Worm (Caenorhabditis elegans) whole organism, L3 larva: ENCODE results near the gene nhr-98.

ENCODE experiments used
- R02D3.7 ChIP-seq: fragments of 150-350 bp; optimal IDR thresholded peaks from 2 replicates; lab custom pipeline; 2014; ENCODE audit warnings: missing biosample characterization, missing genetic modification characterization
- ZK546.5 ChIP-seq: sonication (generic microtip); optimal IDR thresholded peaks from 2 replicates; lab custom pipeline; 2017; ENCODE audit warnings: missing biosample characterization, missing genetic modification characterization
- ceh-16 ChIP-seq: sonication (generic microtip); optimal IDR thresholded peaks from 2 replicates; lab custom pipeline; 2017; ENCODE audit warnings: missing biosample characterization, missing genetic modification characterization
- ceh-28 ChIP-seq: fragments of 150-350 bp; optimal IDR thresholded peaks from 2 replicates; lab custom pipeline; 2014; ENCODE audit warnings: missing biosample characterization, missing genetic modification reagents, missing genetic modification characterization
- ceh-82 ChIP-seq: fragments of 150-350 bp; optimal IDR thresholded peaks from 2 replicates; lab custom pipeline; 2014; ENCODE audit warnings: missing biosample characterization, missing genetic modification characterization
- ceh-9 ChIP-seq: sonication (generic microtip); optimal IDR thresholded peaks from 2 replicates; lab custom pipeline; 2018; ENCODE audit warnings: missing biosample characterization, missing genetic modification characterization
- egl-27 ChIP-seq: sonication (generic microtip); optimal IDR thresholded peaks from 4 replicates; lab custom pipeline; 2017; ENCODE audit warnings: missing biosample characterization, missing genetic modification reagents, missing genetic modification characterization
- egl-5 ChIP-seq: fragments of 150-350 bp; optimal IDR thresholded peaks from 2 replicates; lab custom pipeline; 2017; ENCODE audit warnings: missing biosample characterization, missing genetic modification reagents, missing genetic modification characterization, inconsistent platforms
- elt-1 ChIP-seq: fragments of 150-350 bp; optimal IDR thresholded peaks from 2 replicates; lab custom pipeline; 2014; ENCODE audit warnings: missing biosample characterization, missing genetic modification characterization
- elt-2 ChIP-seq: sonication (generic microtip); optimal IDR thresholded peaks from 2 replicates; lab custom pipeline; 2016; ENCODE audit warnings: missing genetic modification reagents, mild to moderate bottlenecking, missing genetic modification characterization, missing compliant biosample characterization
- elt-3 ChIP-seq, 3 experiments: fragments of 150-350 bp in 1 of 3; sonication (generic microtip) in 2 of 3; optimal IDR thresholded peaks; 2 replicates in 2 of 3; 4 replicates in 1 of 3; lab custom pipeline; 2014 to 2017; ENCODE audit warnings: missing biosample characterization in 3 of 3, missing genetic modification characterization in 3 of 3
- fkh-10 ChIP-seq: sonication (generic microtip); optimal IDR thresholded peaks from 2 replicates; lab custom pipeline; 2017; ENCODE audit warnings: missing biosample characterization, missing genetic modification reagents, missing genetic modification characterization
- fkh-2 ChIP-seq: fragments of 150-350 bp; optimal IDR thresholded peaks from 2 replicates; lab custom pipeline; 2014; ENCODE audit warnings: missing biosample characterization, missing genetic modification reagents, missing genetic modification characterization
- fos-1 ChIP-seq: fragments of 150-350 bp; optimal IDR thresholded peaks from 2 replicates; lab custom pipeline; 2014; ENCODE audit warnings: missing biosample characterization, missing genetic modification characterization
- jun-1 ChIP-seq: fragments of 150-350 bp; optimal IDR thresholded peaks from 2 replicates; lab custom pipeline; 2014; ENCODE audit warnings: missing biosample characterization, missing genetic modification reagents, missing genetic modification characterization
- lsy-12 ChIP-seq: sonication (generic microtip); optimal IDR thresholded peaks from 2 replicates; lab custom pipeline; 2016; ENCODE audit warnings: mild to moderate bottlenecking, missing genetic modification characterization, missing compliant biosample characterization
- mdl-1 ChIP-seq: fragments of 150-350 bp; optimal IDR thresholded peaks from 2 replicates; lab custom pipeline; 2014; ENCODE audit warnings: missing biosample characterization, missing genetic modification characterization
- nhr-12 ChIP-seq: fragments of 150-350 bp; optimal IDR thresholded peaks from 2 replicates; lab custom pipeline; 2014; ENCODE audit warnings: missing biosample characterization, missing genetic modification characterization
- nhr-23 ChIP-seq: fragments of 150-350 bp; optimal IDR thresholded peaks from 2 replicates; lab custom pipeline; 2014; ENCODE audit warnings: missing biosample characterization, missing genetic modification reagents, missing genetic modification characterization
- nhr-237 ChIP-seq: fragments of 150-350 bp; optimal IDR thresholded peaks from 2 replicates; lab custom pipeline; 2014; ENCODE audit warnings: missing biosample characterization, missing genetic modification characterization
- nhr-28 ChIP-seq: fragments of 150-350 bp; optimal IDR thresholded peaks from 2 replicates; lab custom pipeline; 2014; ENCODE audit warnings: missing biosample characterization, missing genetic modification characterization
- nhr-43 ChIP-seq: sonication (generic microtip); optimal IDR thresholded peaks from 2 replicates; lab custom pipeline; 2016; ENCODE audit warnings: mild to moderate bottlenecking, missing genetic modification characterization, missing compliant biosample characterization; ENCODE audit not compliant: poor library complexity, severe bottlenecking
- nhr-67 ChIP-seq: fragments of 150-350 bp; optimal IDR thresholded peaks from 2 replicates; lab custom pipeline; 2014; ENCODE audit warnings: missing biosample characterization, missing genetic modification characterization
- nhr-77 ChIP-seq: fragments of 150-350 bp; optimal IDR thresholded peaks from 2 replicates; lab custom pipeline; 2014; ENCODE audit warnings: missing biosample characterization, missing genetic modification characterization
- pha-4 ChIP-seq: fragments of 150-350 bp; optimal IDR thresholded peaks from 2 replicates; lab custom pipeline; 2014; ENCODE audit warnings: missing biosample characterization, missing genetic modification reagents, missing genetic modification characterization
- pqm-1 ChIP-seq: fragments of 150-350 bp; optimal IDR thresholded peaks from 2 replicates; lab custom pipeline; 2017; ENCODE audit warnings: missing biosample characterization, missing genetic modification characterization, inconsistent platforms
- sea-2 ChIP-seq: fragments of 150-350 bp; sonication (generic microtip); optimal IDR thresholded peaks from 4 replicates; lab custom pipeline; 2014; ENCODE audit warnings: missing biosample characterization, missing genetic modification reagents, missing genetic modification characterization
- skn-1 ChIP-seq: fragments of 150-350 bp; optimal IDR thresholded peaks from 2 replicates; lab custom pipeline; 2014; ENCODE audit warnings: missing biosample characterization, missing genetic modification characterization
- snpc-4 ChIP-seq: fragments of 150-350 bp; optimal IDR thresholded peaks from 2 replicates; lab custom pipeline; 2014; ENCODE audit warnings: missing biosample characterization, missing genetic modification characterization
- unc-62 ChIP-seq: fragments of 150-350 bp; sonication (generic microtip); optimal IDR thresholded peaks from 4 replicates; lab custom pipeline; 2014; ENCODE audit warnings: missing biosample characterization, missing genetic modification reagents, missing genetic modification characterization

nhr-98 gene

DNA sequence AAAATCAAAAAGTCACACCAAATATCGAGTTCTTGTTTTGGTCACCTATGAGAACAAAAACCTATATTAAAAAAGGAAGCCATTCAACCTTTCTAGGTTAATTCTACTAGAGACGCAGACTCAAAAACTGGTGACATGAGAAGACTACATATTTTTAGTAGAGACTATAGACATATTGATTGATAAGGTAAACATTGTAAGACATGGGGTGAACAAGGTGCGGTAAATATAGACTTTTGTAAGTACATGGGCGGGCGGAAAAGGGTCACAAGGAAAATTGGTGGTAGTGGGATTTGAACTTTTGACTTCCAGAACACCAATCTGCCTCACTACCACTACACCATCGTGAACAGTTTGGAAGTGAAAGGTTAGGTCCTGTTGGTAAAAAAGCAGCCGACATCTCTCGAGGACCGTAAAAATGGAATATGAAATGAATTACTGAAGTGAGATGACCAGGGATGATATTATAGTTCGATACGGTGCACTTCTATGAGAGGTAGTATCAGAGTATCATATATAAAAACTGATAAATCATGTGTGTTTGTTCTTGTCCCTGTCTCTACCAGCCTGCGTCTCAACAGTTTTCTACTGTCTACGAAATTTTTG is 30.7 kb downstream of the nhr-98 start, which contains the start of gene nhr-212:
Gene nhr-212, plus strand, starts transcription at position 573 of the 606 bp plus-strand sequence.
- TF ChIP-seq pqm-1 (tag; lab: Kevin White, UChicago) (peak; percentile 50), pha-4 (peak; percentile 83), ceh-28 (peak; percentile 57), nhr-28 (tag; lab: Kevin White, UChicago) (no peak), ceh-16 (tag; lab: Kevin White, UChicago) (no peak), nhr-23 (tag; lab: Kevin White, UChicago) (peak; percentile 27), elt-2 (tag; lab: Kevin White, UChicago) (peak; percentile 40)

DNA sequence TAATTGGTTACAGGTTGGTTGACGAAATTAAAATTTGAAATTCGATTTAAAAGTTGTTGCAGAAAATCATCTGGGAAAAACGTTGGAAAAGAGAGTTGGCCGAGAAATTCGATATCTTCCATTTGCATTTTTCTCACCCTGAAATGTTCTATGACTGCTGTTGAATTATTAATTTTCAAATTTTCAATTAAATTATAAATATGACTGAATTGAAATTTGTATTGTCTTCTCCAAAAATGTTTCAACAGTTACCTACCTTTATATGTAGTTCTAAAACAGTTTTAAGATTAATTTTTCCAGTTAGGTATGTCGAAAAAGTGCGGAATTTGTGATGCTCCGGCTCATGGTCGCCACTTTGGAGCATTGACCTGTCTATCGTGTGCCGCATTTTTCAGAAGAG is 33.0 kb downstream of the nhr-98 start, which contains the start of gene nhr-211:
Gene nhr-211, plus strand, starts transcription at position 301 of the 400 bp plus-strand sequence.
- TF ChIP-seq ZK546.5 (tag; lab: Kevin White, UChicago) (no peak), unc-62 (GFP tag; lab: Kevin White, UChicago) (no peak), fos-1 (no peak), nhr-67 (no peak), mdl-1 (tag; lab: Kevin White, UChicago) (no peak), R02D3.7 (tag; lab: Kevin White, UChicago) (no peak), fkh-10 (GFP tag; lab: Kevin White, UChicago) (no peak), ceh-16 (tag; lab: Kevin White, UChicago) (no peak), pha-4 (no peak), nhr-237 (tag; lab: Kevin White, UChicago) (no peak), elt-1 (no peak)

ce11 chrV:487980-488379 is 34.3 kb downstream of the nhr-98 start:
- TF ChIP-seq egl-5 (tag; lab: Kevin White, UChicago) (no peak), elt-3 (tag; optimal IDR thresholded peaks at IDR 0.05; lab: Kevin White, UChicago) (no peak), ZK546.5 (tag; lab: Kevin White, UChicago) (no peak), nhr-12 (tag; lab: Kevin White, UChicago) (no peak), nhr-43 (tag; lab: Kevin White, UChicago) (no peak), fkh-10 (GFP tag; lab: Kevin White, UChicago) (no peak), ceh-9 (tag; lab: Kevin White, UChicago) (no peak), skn-1 (tag; lab: Kevin White, UChicago) (no peak), fos-1 (no peak), jun-1 (tag; lab: Kevin White, UChicago) (no peak)

DNA sequence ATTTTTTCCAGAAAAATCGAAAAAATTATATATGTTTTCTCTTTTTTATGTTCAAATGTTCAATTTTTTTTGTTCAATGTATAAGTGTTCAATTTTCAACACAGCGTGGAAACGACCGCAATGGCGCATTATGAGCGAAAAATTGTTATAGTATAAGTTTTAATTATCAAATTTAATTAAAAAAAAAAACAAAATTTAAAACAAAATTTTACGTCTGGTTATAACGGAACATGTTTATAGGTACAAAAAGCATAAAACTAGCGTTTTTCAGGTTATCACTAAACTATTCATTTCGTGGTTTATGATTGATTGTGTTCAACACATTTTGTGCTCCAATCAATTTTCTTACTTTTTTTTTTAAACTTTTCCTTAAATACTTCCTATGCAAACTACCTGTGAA is 35.7 kb downstream of the nhr-98 start, which contains the start of gene nhr-106:
Gene nhr-106, plus strand, starts transcription at position 301 of the 400 bp plus-strand sequence.
- TF ChIP-seq pqm-1 (tag; lab: Kevin White, UChicago) (peak; percentile 6), unc-62 (GFP tag; lab: Kevin White, UChicago) (no peak), pha-4 (no peak), elt-2 (tag; lab: Kevin White, UChicago) (peak; percentile 39)

ce11 chrV:491432-491831 is 37.8 kb downstream of the nhr-98 start, which contains the start of gene str-196:
Gene str-196, plus strand, starts transcription at chrV:491732.
- TF ChIP-seq nhr-28 (tag; lab: Kevin White, UChicago) = no peak
- TF ChIP-seq ceh-82 (tag; lab: Kevin White, UChicago) = no peak
- no peak for TF ChIP-seq snpc-4
- no peak for TF ChIP-seq nhr-77 (tag; lab: Kevin White, UChicago)
- no peak for TF ChIP-seq nhr-43 (tag; lab: Kevin White, UChicago)
- no peak for TF ChIP-seq egl-27 (tag; lab: Kevin White, UChicago)
- TF ChIP-seq ceh-9 (tag; lab: Kevin White, UChicago) = no peak
- no peak for TF ChIP-seq fos-1
- no peak for TF ChIP-seq sea-2 (GFP tag; lab: Kevin White, UChicago)
- TF ChIP-seq fkh-2 (tag; lab: Kevin White, UChicago) = no peak
- TF ChIP-seq lsy-12 (tag; lab: Kevin White, UChicago) = no peak

- no peak for TF ChIP-seq nhr-43 (tag; lab: Kevin White, UChicago)
- TF ChIP-seq pha-4 = peak; percentile 47
- peak; percentile 30 for TF ChIP-seq pqm-1 (tag; lab: Kevin White, UChicago)
- peak; percentile 40 for TF ChIP-seq jun-1 (tag; lab: Kevin White, UChicago)
- peak; percentile 66 for TF ChIP-seq ceh-28
- TF ChIP-seq nhr-23 (tag; lab: Kevin White, UChicago) = peak; percentile 30
- peak in 2 of 3 experiments; percentile 33 to 43 for TF ChIP-seq elt-3 (tag; optimal IDR thresholded peaks at IDR 0.05; lab: Kevin White, UChicago)
- TF ChIP-seq elt-2 (tag; lab: Kevin White, UChicago) = peak; percentile 70
- TF ChIP-seq fkh-10 (GFP tag; lab: Kevin White, UChicago) = no peak
Observed at ce11 chrV:494284-494683, 40.6 kb downstream of the nhr-98 start, which contains the start of gene nhr-131. Gene nhr-131, plus strand, starts transcription at chrV:494370.
